Fruit fly (Drosophila melanogaster): ENCODE data around the gene Nazo.

Nazo gene

DNA sequence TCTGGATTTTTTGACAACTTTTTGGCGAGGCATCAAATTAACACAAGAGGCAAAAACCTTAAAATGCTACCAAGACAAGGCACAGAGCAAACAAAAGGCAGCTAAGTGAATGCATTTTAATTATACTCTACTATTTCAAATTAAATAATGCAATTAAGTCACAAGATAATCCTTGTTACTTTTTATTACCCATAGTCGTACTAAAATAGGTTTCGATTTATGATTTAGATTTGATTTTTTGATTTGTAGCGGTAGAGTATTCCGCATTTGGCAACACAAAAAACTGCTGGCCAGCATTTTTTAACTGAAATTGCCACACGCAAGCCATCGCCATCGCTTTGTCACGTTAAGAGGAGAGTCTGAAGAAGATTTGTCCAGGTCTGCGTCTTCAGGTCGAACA lies 4.9 kb upstream of the Nazo start:
- no peak for TF ChIP-seq Dfd (GFP tag; optimal IDR thresholded peaks at IDR 0.05)
- no peak for TF ChIP-seq N (GFP tag; optimal IDR thresholded peaks at IDR 0.05)
- TF ChIP-seq sv (GFP tag; optimal IDR thresholded peaks at IDR 0.05) = no peak
- TF ChIP-seq Abd-B (GFP tag; optimal IDR thresholded peaks at IDR 0.05) = no peak
- TF ChIP-seq usp (GFP tag; optimal IDR thresholded peaks at IDR 0.05) = no peak
- TF ChIP-seq tai (GFP tag; optimal IDR thresholded peaks at IDR 0.05) = no peak
- no peak for TF ChIP-seq CG32264 (GFP tag; optimal IDR thresholded peaks at IDR 0.05)
- peak; percentile 46 for TF ChIP-seq rgr (GFP tag; optimal IDR thresholded peaks at IDR 0.05)
- peak; percentile 27 for TF ChIP-seq OdsH (GFP tag; optimal IDR thresholded peaks at IDR 0.05)
- peak; percentile 4 for TF ChIP-seq psq (GFP tag; optimal IDR thresholded peaks at IDR 0.05)
- TF ChIP-seq dsf (GFP tag; optimal IDR thresholded peaks at IDR 0.05; ENCODE audit: borderline replicate concordance) = no peak
- TF ChIP-seq ey (GFP tag; optimal IDR thresholded peaks at IDR 0.05) = peak; percentile 48
- no peak for TF ChIP-seq Hr78 (GFP tag; optimal IDR thresholded peaks at IDR 0.05)
- TF ChIP-seq CrebA (GFP tag; optimal IDR thresholded peaks at IDR 0.05; ENCODE audit: borderline replicate concordance) = no peak
- peak; percentile 51 for TF ChIP-seq h (GFP tag; optimal IDR thresholded peaks at IDR 0.05)
- no peak for TF ChIP-seq dmrt93B (GFP tag; optimal IDR thresholded peaks at IDR 0.05)
- TF ChIP-seq lola (GFP tag; optimal IDR thresholded peaks at IDR 0.05) = no peak
- no peak for TF ChIP-seq dl (GFP tag; optimal IDR thresholded peaks at IDR 0.05; ENCODE audit: insufficient read depth in 1 of 2, partially characterized antibody in 2 of 2)
- no peak for TF ChIP-seq pan (optimal IDR thresholded peaks at IDR 0.05)
- TF ChIP-seq sage (GFP tag; optimal IDR thresholded peaks at IDR 0.05) = no peak
- no peak for TF ChIP-seq Vsx2 (GFP tag; optimal IDR thresholded peaks at IDR 0.05; ENCODE audit: partially characterized antibody)
- no peak for TF ChIP-seq Hnf4 (GFP tag; optimal IDR thresholded peaks at IDR 0.05)
- no peak for TF ChIP-seq Jra (GFP tag; optimal IDR thresholded peaks at IDR 0.05)
- TF ChIP-seq HLH106 (tag; optimal IDR thresholded peaks at IDR 0.05) = peak; percentile 51
- TF ChIP-seq woc (GFP tag; optimal IDR thresholded peaks at IDR 0.05) = peak; percentile 44
- peak; percentile 24 for TF ChIP-seq br (GFP tag; optimal IDR thresholded peaks at IDR 0.05)
- TF ChIP-seq brk (GFP tag; optimal IDR thresholded peaks at IDR 0.05) = no peak
- TF ChIP-seq foxo (GFP tag; optimal IDR thresholded peaks at IDR 0.05) = peak in 1 of 2 experiments; percentile 38
- TF ChIP-seq CG9705 (GFP tag; optimal IDR thresholded peaks at IDR 0.05) = no peak
- no peak for TF ChIP-seq Myc (optimal IDR thresholded peaks at IDR 0.05)
- no peak for TF ChIP-seq Rel (GFP tag; optimal IDR thresholded peaks at IDR 0.05)
- TF ChIP-seq Rel (tag; optimal IDR thresholded peaks at IDR 0.05) = no peak
- TF ChIP-seq fru (GFP tag; optimal IDR thresholded peaks at IDR 0.05) = peak; percentile 39
- TF ChIP-seq GATAd (GFP tag; optimal IDR thresholded peaks at IDR 0.05) = no peak
- TF ChIP-seq Sp1 (GFP tag; optimal IDR thresholded peaks at IDR 0.05) = peak; percentile 44

DNA sequence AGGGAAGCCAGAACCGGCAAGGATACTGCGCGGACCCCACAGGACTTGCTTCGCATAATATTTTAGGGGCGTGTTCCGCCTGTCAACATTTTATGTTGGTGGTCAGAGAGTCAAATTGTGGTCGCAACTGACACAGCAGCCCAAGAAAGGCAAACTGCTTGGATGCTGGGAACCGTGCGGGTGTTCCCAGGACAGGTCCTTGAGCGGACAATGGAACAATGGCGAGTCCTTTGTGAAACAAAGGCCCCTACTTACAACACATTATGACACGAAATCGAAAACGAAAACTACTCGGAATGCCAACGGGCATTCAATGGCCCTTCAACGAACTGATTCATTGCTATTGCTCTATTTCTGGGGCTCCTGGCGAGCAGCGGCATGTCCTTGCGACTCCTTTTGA lies 3.4 kb upstream of the Nazo start:
- TF ChIP-seq usp (GFP tag; optimal IDR thresholded peaks at IDR 0.05) (no peak), brk (GFP tag; optimal IDR thresholded peaks at IDR 0.05) (no peak), pan (optimal IDR thresholded peaks at IDR 0.05) (no peak), CrebA (GFP tag; optimal IDR thresholded peaks at IDR 0.05; ENCODE audit: borderline replicate concordance) (no peak), sv (GFP tag; optimal IDR thresholded peaks at IDR 0.05) (no peak), Dfd (GFP tag; optimal IDR thresholded peaks at IDR 0.05) (no peak), psq (GFP tag; optimal IDR thresholded peaks at IDR 0.05) (no peak), sage (GFP tag; optimal IDR thresholded peaks at IDR 0.05) (no peak), Hr78 (GFP tag; optimal IDR thresholded peaks at IDR 0.05) (no peak), Rel (GFP tag; optimal IDR thresholded peaks at IDR 0.05) (no peak), Rel (tag; optimal IDR thresholded peaks at IDR 0.05) (no peak), Myc (optimal IDR thresholded peaks at IDR 0.05) (no peak), N (GFP tag; optimal IDR thresholded peaks at IDR 0.05) (no peak), lola (GFP tag; optimal IDR thresholded peaks at IDR 0.05) (no peak), rgr (GFP tag; optimal IDR thresholded peaks at IDR 0.05) (no peak), OdsH (GFP tag; optimal IDR thresholded peaks at IDR 0.05) (no peak), Dif (GFP tag; optimal IDR thresholded peaks at IDR 0.05; ENCODE audit: partially characterized antibody) (no peak), jim (GFP tag; optimal IDR thresholded peaks at IDR 0.05) (no peak), Jra (GFP tag; optimal IDR thresholded peaks at IDR 0.05) (no peak)

DNA sequence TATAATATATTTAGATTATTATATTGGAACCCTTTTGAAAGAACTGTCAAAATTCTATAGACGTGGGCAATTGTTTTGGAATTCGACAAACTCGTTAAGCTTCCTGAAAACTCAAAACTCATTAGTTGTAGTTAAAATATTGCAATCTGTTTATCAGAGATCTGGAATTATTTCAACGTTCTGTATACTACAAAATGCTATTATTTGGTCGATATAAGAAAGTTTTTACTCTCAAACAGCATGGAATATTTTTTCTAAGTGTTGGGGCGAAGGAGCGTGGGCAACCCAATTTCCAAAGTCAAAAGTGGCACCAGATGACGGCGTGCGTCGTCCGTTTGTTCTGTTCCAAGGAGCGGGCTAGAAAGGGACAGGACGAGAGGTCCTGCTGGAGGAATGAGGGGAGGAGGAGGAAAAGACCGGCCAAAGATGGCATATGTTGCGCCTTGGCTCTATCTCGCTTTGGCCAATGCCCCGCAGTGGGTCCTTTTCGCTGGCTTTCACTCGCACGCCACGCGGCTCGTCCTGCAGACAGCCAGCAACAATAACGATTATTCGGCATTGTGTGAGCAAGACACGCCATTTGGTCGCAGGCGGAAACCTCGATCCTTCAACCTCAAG lies 1.8 kb upstream of the Nazo start:
- no peak for TF ChIP-seq h (GFP tag; optimal IDR thresholded peaks at IDR 0.05)
- TF ChIP-seq CrebA (GFP tag; optimal IDR thresholded peaks at IDR 0.05; ENCODE audit: borderline replicate concordance) = no peak
- no peak for TF ChIP-seq br (GFP tag; optimal IDR thresholded peaks at IDR 0.05)
- TF ChIP-seq Abd-B (GFP tag; optimal IDR thresholded peaks at IDR 0.05) = no peak
